Worm (Caenorhabditis elegans): ENCODE data around the gene slfl-5.

- no peak for TF ChIP-seq W03F9.2 (tag; optimal IDR thresholded peaks at IDR 0.05)
- no peak for TF ChIP-seq dao-5 (tag; optimal IDR thresholded peaks at IDR 0.05)
- no peak for TF ChIP-seq him-1 (tag; optimal IDR thresholded peaks at IDR 0.05)
Measured at ce11 chrV:12283187-12283586, 38.3 kb upstream of the slfl-5 start, which contains the start of gene F55C5.10.

Measured in whole organism, L4/young adult.